Worm (Caenorhabditis elegans): ENCODE data around the gene Y34B4A.10.

- TF ChIP-seq ceh-13 (GFP tag; optimal IDR thresholded peaks at IDR 0.05), result no peak
- no peak for TF ChIP-seq flt-1 (GFP tag; IDR thresholded peaks at IDR 0.05)
- no peak for TF ChIP-seq hnd-1 (tag; optimal IDR thresholded peaks at IDR 0.05)
- no peak for TF ChIP-seq ama-1 (optimal IDR thresholded peaks at IDR 0.05)
- no peak for TF ChIP-seq pes-1 (GFP tag; IDR thresholded peaks at IDR 0.05)
- no peak for TF ChIP-seq tbx-11 (GFP tag; IDR thresholded peaks at IDR 0.05)
- no peak for TF ChIP-seq tra-4 (tag; optimal IDR thresholded peaks at IDR 0.05)
- TF ChIP-seq F13C5.2 (tag; optimal IDR thresholded peaks at IDR 0.05), result no peak
Observed at ce11 chrX:5249603-5250002, at the start of gene Y34B4A.10.

All from whole organism, early embryonic.